Fruit fly (Drosophila melanogaster) S2 (cell line): ENCODE results near the gene GstD8.

Experiments
- CG8478 ChIP-seq: fragments of >200 bp; optimal IDR thresholded peaks from 2 replicates; lab custom pipeline; 2018
- CTCF ChIP-seq, 2 experiments: fragments of >200 bp; optimal IDR thresholded peaks; 2 replicates each; lab custom pipeline; 2018

DNA sequence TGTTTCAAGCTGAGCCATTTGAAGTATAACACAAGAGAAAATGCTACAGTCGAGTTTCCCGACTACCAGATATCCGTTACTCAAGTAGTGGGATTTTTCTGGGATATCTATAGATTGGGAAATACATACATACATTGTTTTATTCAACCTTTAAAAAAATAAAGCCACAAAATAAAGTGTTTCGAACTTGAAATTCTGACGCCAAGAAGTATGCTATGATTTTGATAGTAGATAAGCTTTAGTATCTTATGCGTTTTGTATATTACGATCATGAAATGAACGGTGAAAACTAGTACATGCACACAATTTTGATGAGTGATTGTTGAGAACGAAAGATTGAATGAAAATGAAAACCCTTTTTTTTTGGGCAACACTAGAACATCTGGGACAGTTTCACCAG, 16.3 kb upstream of the GstD8 start:
- TF ChIP-seq CG8478 (lab: Kevin White, UChicago) (no peak), CTCF (optimal IDR thresholded peaks at IDR 0.05; lab: Kevin White, UChicago) (no peak)
